Fruit fly (Drosophila melanogaster): ENCODE measurements around the gene Acsx4.

- TF ChIP-seq ttk (optimal IDR thresholded peaks at IDR 0.05) (no peak), Myc (optimal IDR thresholded peaks at IDR 0.05) (no peak)
Measured at dm6 chr3R:19833963-19834362, 50.6 kb downstream of the Acsx4 start.
